Worm (Caenorhabditis elegans): ENCODE measurements around the gene C18D11.3.

Gene C18D11.3

DNA sequence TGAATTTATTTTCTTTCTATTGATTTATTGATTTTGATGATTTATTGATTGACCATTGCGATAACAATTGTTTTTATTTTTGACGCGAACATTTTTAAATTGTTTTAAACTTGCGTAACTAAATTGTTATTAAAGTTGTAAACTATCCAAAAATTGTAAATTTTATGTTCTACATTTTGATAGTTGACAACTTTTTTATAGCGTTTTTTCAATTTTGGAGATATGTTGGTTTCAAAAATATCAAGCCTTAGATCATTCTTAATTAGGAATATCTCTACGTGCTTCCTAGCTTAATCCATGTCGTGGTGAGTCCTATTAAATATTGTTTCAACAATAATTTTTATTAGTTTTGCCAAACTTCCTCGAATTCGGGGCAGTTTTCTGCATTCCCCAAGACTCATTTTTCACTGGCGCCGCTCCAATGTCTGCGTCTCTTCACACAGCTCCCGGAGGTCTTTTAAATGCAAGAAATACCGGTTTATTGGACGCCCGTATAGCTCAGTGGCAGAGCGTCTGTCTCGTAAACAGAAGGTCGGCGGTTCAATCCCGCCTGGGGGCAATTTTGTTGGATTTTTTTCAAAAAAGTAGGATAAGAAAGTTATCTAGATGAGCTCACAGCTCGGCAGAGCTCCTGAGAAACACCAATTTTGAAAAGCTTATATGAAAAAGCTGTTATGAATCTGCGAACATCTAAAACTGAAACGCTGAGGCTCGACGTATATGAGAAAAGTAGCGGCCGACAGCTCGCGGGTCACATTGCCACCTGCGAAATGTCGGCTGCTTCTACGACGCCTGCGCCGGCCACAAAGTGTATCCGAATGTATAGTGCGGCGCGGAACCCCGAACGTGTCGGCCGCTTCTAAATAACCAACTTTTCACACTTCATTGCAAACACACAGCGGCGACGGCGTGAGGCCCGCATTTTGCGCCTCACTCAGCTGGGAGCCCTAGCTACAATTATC, 30.7 kb upstream of the C18D11.3 start, which contains the start of gene C24H11.2 (continued):
- TF ChIP-seq nhr-20 (tag; optimal IDR thresholded peaks at IDR 0.05): peak; percentile 53
- peak; percentile 58 for TF ChIP-seq tbx-2 (tag; optimal IDR thresholded peaks at IDR 0.05)
- TF ChIP-seq ceh-82 (tag; optimal IDR thresholded peaks at IDR 0.05): peak; percentile 41 to 47 (median 47)
- TF ChIP-seq fkh-8 (tag; optimal IDR thresholded peaks at IDR 0.05): peak; percentile 54
- peak; percentile 63 for TF ChIP-seq dsc-1 (tag; optimal IDR thresholded peaks at IDR 0.05)
- peak; percentile 17 for TF ChIP-seq lin-39 (tag; optimal IDR thresholded peaks at IDR 0.05)
- TF ChIP-seq mdl-1 (tag; optimal IDR thresholded peaks at IDR 0.05): peak in 1 of 2 experiments; percentile 48
- TF ChIP-seq swsn-7 (tag; optimal IDR thresholded peaks at IDR 0.05): peak; percentile 60
- TF ChIP-seq skn-1 (tag; optimal IDR thresholded peaks at IDR 0.05): peak; percentile 40
- TF ChIP-seq jun-1 (tag; optimal IDR thresholded peaks at IDR 0.05): peak; percentile 39
- peak; percentile 57 for TF ChIP-seq nhr-90 (tag; optimal IDR thresholded peaks at IDR 0.05; ENCODE audit: poor library complexity)
- peak; percentile 39 for TF ChIP-seq lir-3 (tag; optimal IDR thresholded peaks at IDR 0.05; ENCODE audit: poor library complexity)
- peak; percentile 56 for TF ChIP-seq C16A3.4 (tag; optimal IDR thresholded peaks at IDR 0.05)
- TF ChIP-seq ceh-8 (GFP tag; optimal IDR thresholded peaks at IDR 0.05): peak; percentile 14
- peak; percentile 82 for TF ChIP-seq rnt-1 (tag; optimal IDR thresholded peaks at IDR 0.05)
- TF ChIP-seq aly-2 (tag; optimal IDR thresholded peaks at IDR 0.05): peak; percentile 17
- TF ChIP-seq nhr-76 (tag; optimal IDR thresholded peaks at IDR 0.05): peak; percentile 11

DNA sequence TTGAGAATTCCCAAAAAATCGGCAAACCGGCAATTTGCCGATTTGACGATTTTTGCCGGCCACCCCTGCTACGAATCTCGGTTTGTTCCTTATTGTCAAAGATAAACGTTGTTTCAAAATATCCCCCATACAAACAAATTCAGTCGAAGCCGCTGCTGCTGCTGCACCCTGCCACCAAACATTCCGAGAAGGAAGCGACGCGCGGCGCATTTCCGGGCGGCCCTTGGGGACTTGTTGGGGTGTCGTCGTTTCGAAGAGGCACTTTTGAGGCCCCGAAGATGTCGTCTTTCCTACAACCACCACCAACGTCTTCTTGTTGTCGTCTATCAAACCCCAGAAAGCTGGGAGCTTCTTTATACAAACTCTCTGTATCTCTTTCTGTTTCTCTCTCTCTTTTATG, 28.9 kb upstream of the C18D11.3 start:
- TF ChIP-seq efl-1 (optimal IDR thresholded peaks at IDR 0.05) (no peak), efl-1 (GFP tag; optimal IDR thresholded peaks at IDR 0.05 in 1 of 2) (peak in 1 of 2 experiments; percentile 78), nhr-90 (tag; optimal IDR thresholded peaks at IDR 0.05; ENCODE audit: poor library complexity) (no peak), lin-14 (GFP tag; optimal IDR thresholded peaks at IDR 0.05) (peak; percentile 69)

DNA sequence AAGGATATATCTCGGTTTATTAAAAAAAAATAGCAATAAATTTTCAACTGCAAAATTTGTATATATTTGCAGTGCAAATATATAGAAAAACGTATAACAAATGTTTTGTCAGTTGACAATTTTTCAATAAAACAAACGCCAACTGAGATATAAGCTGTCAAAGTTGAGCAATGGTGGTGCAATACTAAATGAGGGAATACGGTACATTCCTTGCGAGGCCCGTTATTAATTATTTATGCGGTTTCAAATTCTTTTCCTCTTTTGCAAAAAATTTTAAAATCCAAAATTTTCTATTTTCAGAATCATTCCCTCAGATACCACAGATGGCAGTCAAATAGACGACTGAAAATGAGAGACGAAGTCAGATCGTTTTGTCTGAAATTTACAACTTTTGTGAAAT, 27.8 kb upstream of the C18D11.3 start, which contains the start of gene twk-39:
Gene twk-39 (plus strand): TSS at position 301 of the 400 bp plus-strand sequence.
- TF ChIP-seq aha-1 (tag; optimal IDR thresholded peaks at IDR 0.05) (no peak), snu-23 (GFP tag; optimal IDR thresholded peaks at IDR 0.05) (no peak), unc-86 (tag; optimal IDR thresholded peaks at IDR 0.05) (no peak), lin-15B (tag; optimal IDR thresholded peaks at IDR 0.05) (no peak), egl-27 (tag; optimal IDR thresholded peaks at IDR 0.05) (no peak), xbp-1 (tag; optimal IDR thresholded peaks at IDR 0.05) (no peak), irx-1 (tag; optimal IDR thresholded peaks at IDR 0.05) (no peak)

DNA sequence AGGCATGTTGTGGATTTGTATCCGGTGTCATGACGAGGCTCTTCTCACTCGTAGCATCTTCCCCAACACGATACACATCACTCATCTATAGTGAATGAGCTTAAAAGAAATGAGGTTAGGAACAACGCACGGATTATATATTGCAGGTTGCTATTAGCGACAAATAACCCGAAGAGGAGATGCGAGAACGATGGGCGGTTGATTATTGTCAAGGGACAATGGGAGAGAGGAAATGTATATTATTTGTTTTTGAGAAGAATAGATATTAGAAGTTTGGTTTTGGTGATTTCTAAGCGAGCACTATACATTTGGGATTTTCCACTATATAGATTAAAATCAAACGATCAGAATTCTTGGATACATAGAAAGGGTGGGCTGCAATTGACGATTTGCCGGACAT, 16.6 kb upstream of the C18D11.3 start, which contains the start of gene C18D11.7:
Gene C18D11.7 (minus strand): TSS at position 101 of the 400 bp plus-strand sequence.
- TF ChIP-seq nhr-90 (tag; optimal IDR thresholded peaks at IDR 0.05; ENCODE audit: poor library complexity): no peak
- no peak for TF ChIP-seq Y116A8C.19 (tag; optimal IDR thresholded peaks at IDR 0.05; ENCODE audit: borderline replicate concordance)
- TF ChIP-seq dsc-1 (tag; optimal IDR thresholded peaks at IDR 0.05): peak; percentile 15

DNA sequence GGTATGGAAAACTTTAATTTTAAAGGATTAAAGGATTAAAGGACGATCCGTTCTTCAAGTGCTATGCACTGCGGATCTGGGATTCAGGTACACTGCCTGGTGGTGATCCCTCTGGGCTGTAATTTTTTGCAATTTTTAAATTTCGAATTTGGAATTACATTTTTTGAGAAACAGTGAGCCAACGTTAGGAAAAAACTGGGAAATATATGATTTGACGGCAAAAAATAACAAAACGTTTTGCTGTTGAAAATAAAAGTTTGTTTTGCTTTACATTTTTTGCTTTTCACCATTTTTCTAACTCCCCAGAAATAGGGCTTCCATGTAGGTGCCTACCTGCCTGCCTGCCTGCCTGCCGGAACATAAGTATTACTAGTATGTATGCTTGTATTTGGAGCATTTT, 15.8 kb upstream of the C18D11.3 start, which contains the start of gene C18D11.10:
Gene C18D11.10 (plus strand): TSS at position 301 of the 400 bp plus-strand sequence.
- TF ChIP-seq ceh-88 (GFP tag; IDR thresholded peaks at IDR 0.05) (no peak), hlh-17 (GFP tag; optimal IDR thresholded peaks at IDR 0.05; ENCODE audit: borderline replicate concordance) (no peak), grh-1 (GFP tag; IDR thresholded peaks at IDR 0.05) (no peak), irx-1 (tag; optimal IDR thresholded peaks at IDR 0.05) (no peak)
